Fruit fly (Drosophila melanogaster): Measurements from ENCODE around the gene CG34308.
A peak's percentile ranks its signal among the peaks of the same experiment; 100 is the strongest.

CG34308 gene

DNA sequence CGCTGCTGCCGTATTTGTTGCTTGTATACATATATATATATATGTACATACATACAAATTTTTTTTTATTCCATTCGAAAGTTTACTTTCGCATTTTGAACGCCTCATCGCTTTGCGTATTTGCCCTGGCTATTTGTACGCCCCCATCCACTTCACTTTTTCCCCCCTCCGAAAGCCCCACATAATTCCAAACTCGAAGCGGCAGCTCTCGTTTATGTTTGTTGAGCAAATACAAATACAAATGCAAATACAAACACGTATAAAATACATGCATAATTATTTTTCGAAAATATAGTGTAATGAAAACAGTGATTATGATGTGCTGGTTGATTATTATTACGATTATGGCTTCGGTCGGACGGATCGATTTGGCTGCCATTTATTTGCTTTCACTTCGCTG is 21.0 kb upstream of the CG34308 start (continued):
- TF ChIP-seq fu2 (GFP tag; optimal IDR thresholded peaks at IDR 0.05), result no peak
- TF ChIP-seq CG30403 (GFP tag; optimal IDR thresholded peaks at IDR 0.05), result peak; percentile 59
- peak; percentile 85 for TF ChIP-seq Mes4 (GFP tag; optimal IDR thresholded peaks at IDR 0.05)
- TF ChIP-seq peb (GFP tag; IDR thresholded peaks at IDR 0.05), result peak; percentile 31; the same call in 1 of the 2 replicates
- TF ChIP-seq zen2 (GFP tag; IDR thresholded peaks at IDR 0.05; ENCODE audit: partially characterized antibody), result no peak
- peak; percentile 95 for TF ChIP-seq CG7271 (tag; optimal IDR thresholded peaks at IDR 0.05)
- TF ChIP-seq inv (GFP tag; IDR thresholded peaks at IDR 0.05; ENCODE audit: partially characterized antibody), result no peak
- TF ChIP-seq Myb (GFP tag; optimal IDR thresholded peaks at IDR 0.05), result peak; percentile 26
- TF ChIP-seq C15 (GFP tag; IDR thresholded peaks at IDR 0.05), result no peak
- TF ChIP-seq knrl (GFP tag; IDR thresholded peaks at IDR 0.05; ENCODE audit: partially characterized antibody), result no peak
- TF ChIP-seq CG4820 (GFP tag; optimal IDR thresholded peaks at IDR 0.05), result peak; percentile 88
- TF ChIP-seq Hey (tag; optimal IDR thresholded peaks at IDR 0.05), result peak; percentile 58
- peak; percentile 1 for TF ChIP-seq dm (GFP tag; optimal IDR thresholded peaks at IDR 0.05)
- TF ChIP-seq tap (tag; optimal IDR thresholded peaks at IDR 0.05), result peak; percentile 96
- TF ChIP-seq klu (GFP tag; IDR thresholded peaks at IDR 0.05), result no peak
- TF ChIP-seq CG34224 (GFP tag; IDR thresholded peaks at IDR 0.05; ENCODE audit: partially characterized antibody), result no peak
- TF ChIP-seq dimm (GFP tag; IDR thresholded peaks at IDR 0.05), result peak; percentile 39; the same call in 1 of the 2 replicates
- TF ChIP-seq Side (GFP tag; optimal IDR thresholded peaks at IDR 0.05), result peak; percentile 73
- peak; percentile 44 for TF ChIP-seq CG31388 (GFP tag; optimal IDR thresholded peaks at IDR 0.05)
- TF ChIP-seq gcm2 (GFP tag; optimal IDR thresholded peaks at IDR 0.05), result peak; percentile 39
- peak; percentile 99 for TF ChIP-seq ATbp (GFP tag; optimal IDR thresholded peaks at IDR 0.05)
- TF ChIP-seq CG4617 (GFP tag; optimal IDR thresholded peaks at IDR 0.05; ENCODE audit: borderline replicate concordance), result peak; percentile 14
- peak; percentile 90 for TF ChIP-seq org-1 (GFP tag; optimal IDR thresholded peaks at IDR 0.05)
- no peak for TF ChIP-seq rib (GFP tag; IDR thresholded peaks at IDR 0.05)
- peak; percentile 87 for TF ChIP-seq Awh (GFP tag; IDR thresholded peaks at IDR 0.05)
- peak; percentile 37 for TF ChIP-seq CG13775 (GFP tag; optimal IDR thresholded peaks at IDR 0.05)
- no peak; the same call in 1 of the 2 replicates for TF ChIP-seq CG11085 (GFP tag; IDR thresholded peaks at IDR 0.05)
- peak; percentile 73 for TF ChIP-seq CG3065 (GFP tag; optimal IDR thresholded peaks at IDR 0.05)
- peak; percentile 84 for TF ChIP-seq CG18764 (GFP tag; optimal IDR thresholded peaks at IDR 0.05)
- TF ChIP-seq CG9817 (tag; optimal IDR thresholded peaks at IDR 0.05), result peak; percentile 73
- peak; percentile 93 for TF ChIP-seq unpg (GFP tag; optimal IDR thresholded peaks at IDR 0.05)
- peak; percentile 44 for TF ChIP-seq Atf3 (GFP tag; optimal IDR thresholded peaks at IDR 0.05)
- TF ChIP-seq Oli (tag; optimal IDR thresholded peaks at IDR 0.05), result peak; percentile 83
- TF ChIP-seq twi (tag; optimal IDR thresholded peaks at IDR 0.05), result no peak
- TF ChIP-seq Fer2 (tag; optimal IDR thresholded peaks at IDR 0.05), result peak; percentile 82
- TF ChIP-seq CG12659 (GFP tag; optimal IDR thresholded peaks at IDR 0.05), result peak; percentile 76
- peak; percentile 91 for TF ChIP-seq Fer1 (GFP tag; optimal IDR thresholded peaks at IDR 0.05)
- TF ChIP-seq CG18619 (GFP tag; optimal IDR thresholded peaks at IDR 0.05), result peak; percentile 83
- peak; percentile 44 for TF ChIP-seq CG9876 (GFP tag; optimal IDR thresholded peaks at IDR 0.05)
- 0 out of 2 replicates have a peak, but pooled peaks have one; percentile 28 for TF ChIP-seq CG11696 (GFP tag; IDR thresholded peaks at IDR 0.05)
- peak; percentile 67 for TF ChIP-seq CG8944 (GFP tag; optimal IDR thresholded peaks at IDR 0.05)
- TF ChIP-seq Bteb2 (GFP tag; optimal IDR thresholded peaks at IDR 0.05), result peak; percentile 45
- TF ChIP-seq phol (tag; optimal IDR thresholded peaks at IDR 0.05), result peak; percentile 78
- TF ChIP-seq abd-A (tag; optimal IDR thresholded peaks at IDR 0.05), result peak; percentile 82
- peak; percentile 35 for TF ChIP-seq lilli (GFP tag; optimal IDR thresholded peaks at IDR 0.05)
- no peak for TF ChIP-seq Sin3A (optimal IDR thresholded peaks at IDR 0.05)
- TF ChIP-seq CG6254 (GFP tag; optimal IDR thresholded peaks at IDR 0.05), result peak; percentile 85
- TF ChIP-seq odd (GFP tag; optimal IDR thresholded peaks at IDR 0.05), result peak; percentile 92
- peak; percentile 83 for TF ChIP-seq CG8924 (tag; optimal IDR thresholded peaks at IDR 0.05)
- 0 out of 2 replicates have a peak, but pooled peaks have one; percentile 16 for TF ChIP-seq CG31224 (GFP tag; IDR thresholded peaks at IDR 0.05)
- TF ChIP-seq CG12155 (GFP tag; optimal IDR thresholded peaks at IDR 0.05), result peak; percentile 62

All from whole organism, embryonic.